Fruit fly (Drosophila melanogaster) whole organism, embryonic: ENCODE data around the gene CG14341.
A peak's percentile ranks its signal among the peaks of the same experiment; 100 is the strongest.

Experiments
- Abd-B ChIP-seq: fragments of 200-800 bp; sonication (Bioruptor generic); optimal IDR thresholded peaks from 2 replicates; lab custom pipeline; 2018; ENCODE audit warnings: missing biosample characterization, mild to moderate bottlenecking, missing genetic modification characterization, moderate library complexity
- Bgb ChIP-seq: fragments of 200-800 bp; sonication (Bioruptor generic); IDR thresholded peaks from 2 replicates; pipeline ENCODE4 v1.3.6; 2022; ENCODE audit warnings: missing biosample characterization, missing genetic modification characterization; ENCODE audit not compliant: partially characterized antibody
- Bteb2 ChIP-seq: fragments of 200-800 bp; sonication (Bioruptor generic); optimal IDR thresholded peaks from 2 replicates; lab custom pipeline; 2016; ENCODE audit warnings: missing biosample characterization, missing genetic modification characterization
- CG10267 ChIP-seq: fragments of 200-800 bp; sonication (Bioruptor generic); optimal IDR thresholded peaks from 2 replicates; lab custom pipeline; 2018; ENCODE audit warnings: missing biosample characterization, mild to moderate bottlenecking, missing genetic modification characterization, moderate library complexity
- CG12391 ChIP-seq: fragments of 200-800 bp; sonication (Bioruptor generic); optimal IDR thresholded peaks from 3 replicates; lab custom pipeline; 2018; ENCODE audit warnings: missing biosample characterization, mild to moderate bottlenecking, missing genetic modification characterization, moderate library complexity
- CG14710 ChIP-seq: fragments of 200-800 bp; sonication (Bioruptor generic); optimal IDR thresholded peaks from 3 replicates; lab custom pipeline; 2019; ENCODE audit warnings: missing biosample characterization, mild to moderate bottlenecking, missing genetic modification characterization, moderate library complexity
- CG1529 ChIP-seq: fragments of 200-800 bp; sonication (Bioruptor generic); optimal IDR thresholded peaks from 3 replicates; lab custom pipeline; 2018; ENCODE audit warnings: missing biosample characterization, missing genetic modification characterization
- CG4707 ChIP-seq: fragments of 200-800 bp; sonication (Bioruptor generic); optimal IDR thresholded peaks from 2 replicates; lab custom pipeline; 2018; ENCODE audit warnings: missing biosample characterization, mild to moderate bottlenecking, missing genetic modification characterization, moderate library complexity
- CG5953 ChIP-seq: fragments of 200-800 bp; sonication (Bioruptor generic); IDR thresholded peaks from 2 replicates; pipeline ENCODE4 v1.3.6; 2022; ENCODE audit warnings: missing biosample characterization, missing genetic modification characterization
- CG9797 ChIP-seq: fragments of 200-800 bp; sonication (Bioruptor generic); optimal IDR thresholded peaks from 3 replicates; lab custom pipeline; 2018; ENCODE audit warnings: missing biosample characterization, mild to moderate bottlenecking, missing genetic modification characterization
- D19B ChIP-seq: fragments of 200-800 bp; sonication (Bioruptor generic); optimal IDR thresholded peaks from 2 replicates; lab custom pipeline; 2017; ENCODE audit warnings: missing biosample characterization, mild to moderate bottlenecking, missing genetic modification characterization
- GATAe ChIP-seq: fragments of 200-800 bp; sonication (Bioruptor generic); conservative IDR thresholded peaks from 2 replicates; pipeline ENCODE4 v1.3.6; 2022; ENCODE audit warnings: missing biosample characterization, missing genetic modification characterization
- HLH4C ChIP-seq: fragments of 200-800 bp; sonication (Bioruptor generic); IDR thresholded peaks from 3 replicates; pipeline ENCODE4 v1.3.6; 2022; ENCODE audit warnings: missing biosample characterization, missing genetic modification characterization; ENCODE audit not compliant: partially characterized antibody
- Hey ChIP-seq: fragments of 200-800 bp; sonication (Bioruptor generic); optimal IDR thresholded peaks from 3 replicates; lab custom pipeline; 2018; ENCODE audit warnings: missing biosample characterization, mild to moderate bottlenecking, missing genetic modification characterization
- Kr ChIP-seq: fragments of 200-800 bp; sonication (Bioruptor generic); optimal IDR thresholded peaks from 2 replicates; lab custom pipeline; 2017; ENCODE audit warnings: missing biosample characterization, mild to moderate bottlenecking, missing genetic modification characterization
- Lpt ChIP-seq: fragments of >200 bp; optimal IDR thresholded peaks from 2 replicates; lab custom pipeline; 2018; ENCODE audit warnings: missing biosample characterization, missing genetic modification characterization
- Neu2 ChIP-seq: fragments of 200-800 bp; sonication (Bioruptor generic); optimal IDR thresholded peaks from 3 replicates; lab custom pipeline; 2016; ENCODE audit warnings: missing biosample characterization, missing genetic modification characterization, borderline replicate concordance
- Sox102F ChIP-seq: fragments of 200-800 bp; sonication (Bioruptor generic); optimal IDR thresholded peaks from 2 replicates; lab custom pipeline; 2018; ENCODE audit warnings: missing biosample characterization, mild to moderate bottlenecking, missing genetic modification characterization, moderate library complexity
- Tbp ChIP-seq: fragments of >200 bp; optimal IDR thresholded peaks from 2 replicates; lab custom pipeline; 2018; ENCODE audit warnings: missing biosample characterization, missing genetic modification characterization
- Xbp1 ChIP-seq: fragments of 200-800 bp; sonication (Bioruptor generic); optimal IDR thresholded peaks from 3 replicates; lab custom pipeline; 2016; ENCODE audit warnings: missing biosample characterization, mild to moderate bottlenecking, missing genetic modification characterization
- abd-A ChIP-seq: fragments of 200-800 bp; sonication (Bioruptor generic); optimal IDR thresholded peaks from 3 replicates; lab custom pipeline; 2019; ENCODE audit warnings: missing biosample characterization, mild to moderate bottlenecking, missing genetic modification characterization, moderate library complexity
- al ChIP-seq: fragments of 200-800 bp; sonication (Bioruptor generic); IDR thresholded peaks from 2 replicates; pipeline ENCODE4 v1.3.6; 2022; ENCODE audit warnings: missing biosample characterization, missing genetic modification characterization
- bigmax ChIP-seq: fragments of 200-800 bp; sonication (Bioruptor generic); optimal IDR thresholded peaks from 2 replicates; lab custom pipeline; 2018; ENCODE audit warnings: missing biosample characterization, mild to moderate bottlenecking, missing genetic modification characterization
- chinmo ChIP-seq: fragments of 200-800 bp; sonication (Bioruptor generic); IDR thresholded peaks from 4 replicates; pipeline ENCODE4 v1.3.6; 2022; ENCODE audit warnings: missing biosample characterization, missing genetic modification characterization; ENCODE audit not compliant: partially characterized antibody
- crc ChIP-seq: fragments of 200-800 bp; sonication (Bioruptor generic); optimal IDR thresholded peaks from 2 replicates; lab custom pipeline; 2016; ENCODE audit warnings: missing biosample characterization, missing genetic modification characterization
- crol ChIP-seq: fragments of 200-800 bp; sonication (Bioruptor generic); IDR thresholded peaks from 2 replicates; pipeline ENCODE4 v1.3.6; 2022; ENCODE audit warnings: missing biosample characterization, missing genetic modification characterization
- crp ChIP-seq, 2 experiments: fragments of 200-800 bp; sonication (Bioruptor generic); optimal IDR thresholded peaks; 2 replicates in 1 of 2; 3 replicates in 1 of 2; lab custom pipeline; 2017; ENCODE audit warnings: missing biosample characterization in 2 of 2, missing genetic modification characterization in 2 of 2, mild to moderate bottlenecking in 1 of 2, moderate library complexity in 1 of 2
- dati ChIP-seq: fragments of 200-800 bp; sonication (Bioruptor generic); IDR thresholded peaks from 2 replicates; pipeline ENCODE4 v1.3.6; 2022; ENCODE audit warnings: missing biosample characterization, missing genetic modification characterization
- eve ChIP-seq, 2 experiments: fragments of >200 bp; optimal IDR thresholded peaks; 2 replicates each; lab custom pipeline; 2017; ENCODE audit warnings: missing biosample characterization in 2 of 2, missing genetic modification characterization in 2 of 2
- gcm2 ChIP-seq: fragments of 200-800 bp; sonication (Bioruptor generic); optimal IDR thresholded peaks from 2 replicates; lab custom pipeline; 2016; ENCODE audit warnings: missing biosample characterization, missing genetic modification characterization
- gfzf ChIP-seq: fragments of 200-800 bp; sonication (Bioruptor generic); optimal IDR thresholded peaks from 2 replicates; lab custom pipeline; 2016; ENCODE audit warnings: missing biosample characterization, mild to moderate bottlenecking, missing genetic modification characterization, moderate library complexity
- gsb-n ChIP-seq: fragments of 200-800 bp; sonication (Bioruptor generic); optimal IDR thresholded peaks from 3 replicates; lab custom pipeline; 2018; ENCODE audit warnings: missing biosample characterization, mild to moderate bottlenecking, missing genetic modification characterization
- hb ChIP-seq: fragments of 200-800 bp; sonication (Bioruptor generic); IDR thresholded peaks from 3 replicates; pipeline ENCODE4 v1.3.6; 2022; ENCODE audit warnings: missing biosample characterization, missing genetic modification characterization; ENCODE audit not compliant: partially characterized antibody
- hth ChIP-seq: fragments of >200 bp; optimal IDR thresholded peaks from 2 replicates; lab custom pipeline; 2017; ENCODE audit warnings: inconsistent platforms
- inv ChIP-seq: fragments of 200-800 bp; sonication (Bioruptor generic); IDR thresholded peaks from 2 replicates; pipeline ENCODE4 v1.3.6; 2022; ENCODE audit warnings: missing biosample characterization, missing genetic modification characterization; ENCODE audit not compliant: partially characterized antibody
- ken ChIP-seq: fragments of 200-800 bp; sonication (Bioruptor generic); IDR thresholded peaks from 3 replicates; pipeline ENCODE4 v1.3.6; 2022; ENCODE audit warnings: missing biosample characterization, missing genetic modification characterization
- lola ChIP-seq, 3 experiments: fragments of >200 bp in 2 of 3; fragments of 200-800 bp in 1 of 3; sonication (Bioruptor generic) in 1 of 3; optimal IDR thresholded peaks; 2 replicates each; lab custom pipeline; 2017 to 2019; ENCODE audit warnings: missing biosample characterization in 3 of 3, missing genetic modification characterization in 3 of 3, mild to moderate bottlenecking in 1 of 3, moderate library complexity in 1 of 3
- nerfin-1 ChIP-seq: fragments of 200-800 bp; sonication (Bioruptor generic); optimal IDR thresholded peaks from 3 replicates; lab custom pipeline; 2019; ENCODE audit warnings: missing biosample characterization, mild to moderate bottlenecking, missing genetic modification characterization, moderate library complexity
- oc ChIP-seq: fragments of 200-800 bp; sonication (Bioruptor generic); optimal IDR thresholded peaks from 2 replicates; lab custom pipeline; 2018; ENCODE audit warnings: missing biosample characterization, mild to moderate bottlenecking, missing genetic modification characterization, moderate library complexity
- otp ChIP-seq: fragments of 200-800 bp; sonication (Bioruptor generic); IDR thresholded peaks from 3 replicates; pipeline ENCODE4, ENCODE4 v1.3.6; 2022; ENCODE audit warnings: missing biosample characterization, missing genetic modification characterization
- row ChIP-seq: fragments of 200-800 bp; sonication (Bioruptor generic); IDR thresholded peaks from 3 replicates; pipeline ENCODE4 v1.3.6; 2022; ENCODE audit warnings: missing biosample characterization, missing genetic modification characterization
- sens ChIP-seq: fragments of 200-800 bp; sonication (Bioruptor generic); peaks from one replicate; lab custom pipeline; 2016; ENCODE audit warnings: missing biosample characterization, missing genetic modification characterization
- so ChIP-seq: fragments of 200-800 bp; sonication (Bioruptor generic); IDR thresholded peaks from 3 replicates; pipeline ENCODE4 v1.3.6; 2022; ENCODE audit warnings: missing biosample characterization, missing genetic modification characterization
- trem ChIP-seq: fragments of 200-800 bp; optimal IDR thresholded peaks from 3 replicates; lab custom pipeline; 2019; ENCODE audit warnings: missing biosample characterization, mild to moderate bottlenecking, missing genetic modification characterization, moderate library complexity
- vnd ChIP-seq: fragments of 200-800 bp; sonication (Bioruptor generic); IDR thresholded peaks from 3 replicates; pipeline ENCODE4 v1.3.6; 2022; ENCODE audit warnings: missing biosample characterization, missing genetic modification characterization; ENCODE audit not compliant: partially characterized antibody
- zf30C ChIP-seq: fragments of 200-800 bp; sonication (Bioruptor generic); optimal IDR thresholded peaks from 3 replicates; lab custom pipeline; 2018; ENCODE audit warnings: missing biosample characterization, mild to moderate bottlenecking, missing genetic modification characterization
- zfh1 ChIP-seq: fragments of 200-800 bp; sonication (Bioruptor generic); IDR thresholded peaks from 3 replicates; pipeline ENCODE4 v1.3.6; 2022; ENCODE audit warnings: missing biosample characterization, missing genetic modification characterization

The CG14341 gene

DNA sequence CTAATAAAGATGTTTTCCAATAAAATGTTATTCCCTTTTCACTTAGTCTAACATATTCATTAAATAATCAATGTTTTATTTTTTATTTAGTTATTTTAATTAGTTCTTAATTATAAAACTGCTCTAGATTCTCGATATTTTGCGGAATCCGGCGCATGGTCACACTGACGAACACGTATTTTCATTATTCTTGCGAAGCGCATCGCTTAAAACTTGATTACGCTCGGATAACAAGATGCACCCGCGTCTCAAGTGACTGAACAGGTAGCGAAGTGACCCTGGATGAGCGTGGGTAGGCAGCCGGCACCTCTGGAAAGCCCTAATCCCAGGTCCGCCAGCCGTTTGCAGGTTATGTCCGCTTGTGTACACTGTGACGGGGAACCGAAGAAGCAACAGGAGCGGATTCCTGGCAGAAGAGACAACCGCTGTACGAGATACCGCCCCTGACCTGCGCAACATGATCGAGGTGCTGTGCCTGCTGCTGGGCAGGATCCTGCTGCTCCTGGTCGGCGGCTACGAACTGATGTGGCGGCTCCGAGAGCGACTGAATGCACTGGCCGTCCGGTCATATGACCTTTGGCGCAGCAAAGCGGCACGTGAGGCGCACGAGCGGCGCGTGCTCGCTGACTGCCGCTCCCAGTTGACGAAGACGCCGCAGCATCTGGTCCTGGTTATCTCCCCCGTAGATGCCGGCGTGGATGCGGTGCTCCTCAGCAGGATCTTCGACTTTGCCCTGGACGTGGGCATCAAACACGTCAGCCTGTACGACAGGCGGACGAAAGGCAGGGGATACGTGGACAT lies 7.6 kb upstream of the CG14341 start, which contains the start of gene Tango14 (continued):
- no peak for TF ChIP-seq gsb-n (tag; lab: Kevin White, UChicago)
- no peak for TF ChIP-seq trem (tag; lab: Kevin White, UChicago)
- TF ChIP-seq so (GFP tag; lab: Robert Waterston, UW), result no peak
- TF ChIP-seq al (GFP tag; lab: Robert Waterston, UW), result no peak
- TF ChIP-seq Xbp1 (GFP tag; lab: Kevin White, UChicago), result no peak
- TF ChIP-seq CG12391 (tag; lab: Kevin White, UChicago), result no peak
- TF ChIP-seq otp (GFP tag; lab: Robert Waterston, UW), result 0 out of 3 replicates have a peak, but pooled peaks have one; percentile 23
- TF ChIP-seq CG4707 (GFP tag; lab: Kevin White, UChicago), result no peak
- 0 out of 2 replicates have a peak, but pooled peaks have one; percentile 18 for TF ChIP-seq inv (GFP tag; lab: Robert Waterston, UW)
- no peak for TF ChIP-seq Sox102F (GFP tag; lab: Kevin White, UChicago)
- TF ChIP-seq CG10267, result no peak
- 0 out of 3 replicates have a peak, but pooled peaks have one; percentile 22 for TF ChIP-seq vnd (GFP tag; lab: Robert Waterston, UW)
- peak in 1 of 3 experiments; percentile 14 for TF ChIP-seq lola (GFP tag; optimal IDR thresholded peaks at IDR 0.05; lab: Kevin White, UChicago)
- TF ChIP-seq crol (GFP tag; lab: Robert Waterston, UW), result no peak
- 0 out of 3 replicates have a peak, but pooled peaks have one; percentile 52 for TF ChIP-seq hb
- no peak for TF ChIP-seq crp (GFP tag; optimal IDR thresholded peaks at IDR 0.05; lab: Kevin White, UChicago)
- TF ChIP-seq GATAe (GFP tag; lab: Robert Waterston, UW), result no peak
- TF ChIP-seq abd-A (tag; lab: Kevin White, UChicago), result no peak
- no peak for TF ChIP-seq gcm2 (GFP tag; lab: Kevin White, UChicago)
- no peak for TF ChIP-seq nerfin-1 (tag; lab: Kevin White, UChicago)
- no peak for TF ChIP-seq hth
- TF ChIP-seq dati (GFP tag; lab: Robert Waterston, UW), result no peak
- TF ChIP-seq sens (GFP tag; lab: Kevin White, UChicago), result peak; percentile 59
- TF ChIP-seq gfzf (GFP tag; lab: Kevin White, UChicago), result no peak
- 0 out of 3 replicates have a peak, but pooled peaks have one; percentile 28 for TF ChIP-seq zfh1 (GFP tag; lab: Robert Waterston, UW)
- TF ChIP-seq CG5953, result no peak
- no peak for TF ChIP-seq Tbp (GFP tag; lab: Kevin White, UChicago)
- TF ChIP-seq CG14710 (tag; lab: Kevin White, UChicago), result peak; percentile 32
- TF ChIP-seq Abd-B (GFP tag; lab: Kevin White, UChicago), result no peak
- no peak for TF ChIP-seq Neu2
- TF ChIP-seq Lpt, result no peak
- no peak for TF ChIP-seq D19B (GFP tag; lab: Kevin White, UChicago)
- no peak for TF ChIP-seq crc (GFP tag; lab: Kevin White, UChicago)
- no peak for TF ChIP-seq CG1529 (GFP tag; lab: Kevin White, UChicago)
- peak; percentile 95 for TF ChIP-seq bigmax (GFP tag; lab: Kevin White, UChicago)
- 0 out of 4 replicates have a peak, but pooled peaks have one; percentile 34 for TF ChIP-seq chinmo (GFP tag; lab: Robert Waterston, UW)
- TF ChIP-seq row (GFP tag; lab: Robert Waterston, UW), result 0 out of 3 replicates have a peak, but pooled peaks have one; percentile 53
- TF ChIP-seq HLH4C, result no peak
- peak; percentile 24 for TF ChIP-seq CG9797 (GFP tag; lab: Kevin White, UChicago)
- no peak for TF ChIP-seq Hey (tag; lab: Kevin White, UChicago)
- TF ChIP-seq zf30C (GFP tag; lab: Kevin White, UChicago), result no peak
- TF ChIP-seq ken, result no peak
- TF ChIP-seq eve (GFP tag; optimal IDR thresholded peaks at IDR 0.05; lab: Kevin White, UChicago), result no peak
- peak; percentile 45; the same call in 1 of the 2 replicates for TF ChIP-seq Bgb (GFP tag; lab: Robert Waterston, UW)
- no peak for TF ChIP-seq oc (tag; lab: Kevin White, UChicago)
- TF ChIP-seq Bteb2, result no peak
- TF ChIP-seq Kr, result no peak
- TF ChIP-seq, all 482 proteins: peak for 29
